Worm (Caenorhabditis elegans) whole organism, young adult: Measurements from ENCODE around the gene F09C8.1.

Source experiments
- Y53G8AR.9 ChIP-seq: fragments of 200-800 bp; sonication (Bioruptor generic); conservative IDR thresholded peaks from 2 replicates; pipeline ENCODE4 v1.3.6; 2022; ENCODE audit warnings: missing genetic modification reagents, missing genetic modification characterization, missing compliant biosample characterization
- attf-6 ChIP-seq: fragments of 200-800 bp; sonication (Bioruptor generic); IDR thresholded peaks from 2 replicates; pipeline ENCODE4 v1.3.6; 2022; ENCODE audit warnings: missing genetic modification reagents, missing genetic modification characterization, missing compliant biosample characterization
- dpl-1 ChIP-seq: fragments of 150-350 bp; optimal IDR thresholded peaks from 2 replicates; lab custom pipeline; 2014; ENCODE audit warnings: missing biosample characterization, missing genetic modification reagents, missing genetic modification characterization
- him-1 ChIP-seq: sonication (generic microtip); optimal IDR thresholded peaks from 2 replicates; lab custom pipeline; 2016; ENCODE audit warnings: missing genotype, missing genetic modification reagents, missing genetic modification characterization, missing compliant biosample characterization
- hrde-1 ChIP-seq: sonication (generic microtip); optimal IDR thresholded peaks from 2 replicates; lab custom pipeline; 2016; ENCODE audit warnings: missing genetic modification characterization, mild to moderate bottlenecking, missing compliant biosample characterization, moderate library complexity, missing genotype, missing genetic modification reagents, borderline replicate concordance
- madf-10 ChIP-seq: sonication (generic microtip); optimal IDR thresholded peaks from 2 replicates; lab custom pipeline; 2016; ENCODE audit warnings: mild to moderate bottlenecking, missing genetic modification characterization, missing compliant biosample characterization
- sptf-2 ChIP-seq: fragments of 200-800 bp; sonication (Bioruptor generic); optimal IDR thresholded peaks from 2 replicates; lab custom pipeline; 2018; ENCODE audit warnings: mild to moderate bottlenecking, missing genetic modification characterization, missing compliant biosample characterization

ce11 chrX:16112923-16113322 is 50.4 kb downstream of the F09C8.1 start:
- TF ChIP-seq sptf-2 (no peak), hrde-1 (tag; lab: Kevin White, UChicago) (no peak), dpl-1 (no peak), attf-6 (GFP tag; lab: Robert Waterston, UW) (no peak), Y53G8AR.9 (GFP tag; lab: Robert Waterston, UW) (no peak), him-1 (tag; lab: Kevin White, UChicago) (no peak), madf-10 (tag; lab: Kevin White, UChicago) (no peak)
